Worm (Caenorhabditis elegans): ENCODE results near the gene srd-25.
A peak's percentile ranks its signal among the peaks of the same experiment; 100 is the strongest.

Gene srd-25

ce11 chrV:7603404-7603803, 28.4 kb upstream of the srd-25 start, which contains the start of gene C50E3.11:
TSS of gene C50E3.11 (minus strand) at chrV:7603486.
- no peak for TF ChIP-seq mef-2 (tag; optimal IDR thresholded peaks at IDR 0.05)
- no peak for TF ChIP-seq snu-23 (GFP tag; optimal IDR thresholded peaks at IDR 0.05)
- TF ChIP-seq ets-5 (GFP tag; IDR thresholded peaks at IDR 0.05): no peak
- TF ChIP-seq lin-39 (tag; optimal IDR thresholded peaks at IDR 0.05): no peak
- no peak for TF ChIP-seq C16A3.4 (tag; optimal IDR thresholded peaks at IDR 0.05)
- TF ChIP-seq egl-27 (tag; optimal IDR thresholded peaks at IDR 0.05): no peak

- TF ChIP-seq egl-13 (tag; optimal IDR thresholded peaks at IDR 0.05) (no peak), egl-27 (tag; optimal IDR thresholded peaks at IDR 0.05) (no peak), Y116A8C.19 (tag; optimal IDR thresholded peaks at IDR 0.05; ENCODE audit: borderline replicate concordance) (no peak), pax-3 (tag; optimal IDR thresholded peaks at IDR 0.05) (no peak), snpc-4 (tag; optimal IDR thresholded peaks at IDR 0.05) (no peak), tbx-2 (tag; optimal IDR thresholded peaks at IDR 0.05) (no peak), fkh-4 (tag; optimal IDR thresholded peaks at IDR 0.05; ENCODE audit: borderline replicate concordance) (no peak), ztf-11 (tag; optimal IDR thresholded peaks at IDR 0.05) (no peak), F16B12.6 (tag; optimal IDR thresholded peaks at IDR 0.05) (no peak), C04F5.9 (tag; optimal IDR thresholded peaks at IDR 0.05) (no peak), mab-9 (GFP tag; IDR thresholded peaks at IDR 0.05) (no peak), nhr-11 (tag; optimal IDR thresholded peaks at IDR 0.05) (no peak), pag-3 (tag; optimal IDR thresholded peaks at IDR 0.05; ENCODE audit: borderline replicate concordance, insufficient read depth) (no peak), ces-1 (GFP tag; optimal IDR thresholded peaks at IDR 0.05) (no peak), unc-130 (tag; optimal IDR thresholded peaks at IDR 0.05) (no peak), zag-1 (tag; optimal IDR thresholded peaks at IDR 0.05) (no peak)
These were observed 27.0 kb upstream of the srd-25 start, which contains the start of gene clec-213 for ce11 chrV:7604858-7605257. TSS of gene clec-213 (plus strand) at chrV:7605158.

ce11 chrV:7609698-7610420, 22.0 kb upstream of the srd-25 start, which contains the start of the genes folt-3 and clec-214:
TSS of gene folt-3 (minus strand) at chrV:7609748.
TSS of gene clec-214 (plus strand) at chrV:7610370.
- no peak for TF ChIP-seq Y116A8C.19 (tag; optimal IDR thresholded peaks at IDR 0.05; ENCODE audit: borderline replicate concordance)
- TF ChIP-seq elt-2 (tag; optimal IDR thresholded peaks at IDR 0.05): peak; percentile 32

ce11 chrV:7612044-7612443, 19.8 kb upstream of the srd-25 start, which contains the start of gene clec-215:
TSS of gene clec-215 (plus strand) at chrV:7612344.
- TF ChIP-seq jun-1 (tag; optimal IDR thresholded peaks at IDR 0.05): no peak
- TF ChIP-seq nhr-28 (tag; optimal IDR thresholded peaks at IDR 0.05): no peak
- no peak for TF ChIP-seq sptf-1 (tag; optimal IDR thresholded peaks at IDR 0.05)
- no peak for TF ChIP-seq ets-5 (GFP tag; IDR thresholded peaks at IDR 0.05)
- TF ChIP-seq ceh-88 (GFP tag; IDR thresholded peaks at IDR 0.05): no peak

ce11 chrV:7618114-7618513, 13.7 kb upstream of the srd-25 start, which contains the start of gene C50E3.15:
TSS of gene C50E3.15 (plus strand) at chrV:7618414.
- no peak for TF ChIP-seq ceh-90 (tag; optimal IDR thresholded peaks at IDR 0.05)
- TF ChIP-seq nhr-19 (GFP tag; conservative IDR thresholded peaks at IDR 0.05): no peak
- no peak for TF ChIP-seq fos-1 (tag; optimal IDR thresholded peaks at IDR 0.05)
- no peak for TF ChIP-seq ces-1 (GFP tag; optimal IDR thresholded peaks at IDR 0.05)
- TF ChIP-seq swsn-7 (tag; optimal IDR thresholded peaks at IDR 0.05): no peak
- no peak for TF ChIP-seq nhr-71 (tag; optimal IDR thresholded peaks at IDR 0.05)
- TF ChIP-seq lin-14 (GFP tag; optimal IDR thresholded peaks at IDR 0.05): no peak
- TF ChIP-seq Y116A8C.19 (tag; optimal IDR thresholded peaks at IDR 0.05; ENCODE audit: borderline replicate concordance): no peak
- TF ChIP-seq aha-1 (tag; optimal IDR thresholded peaks at IDR 0.05): no peak
- no peak for TF ChIP-seq vab-15 (tag; optimal IDR thresholded peaks at IDR 0.05)
- TF ChIP-seq ama-1 (optimal IDR thresholded peaks at IDR 0.05): no peak
- no peak for TF ChIP-seq lir-3 (tag; optimal IDR thresholded peaks at IDR 0.05; ENCODE audit: poor library complexity)
